Fruit fly (Drosophila melanogaster) Kc167 (cell line): ENCODE measurements around the gene Drs.

Experiments used
- Myc ChIP-seq: fragments of >200 bp; optimal IDR thresholded peaks from 2 replicates; lab custom pipeline; 2017; ENCODE audit warnings: missing external identifiers
- Sin3A ChIP-seq: fragments of >200 bp; optimal IDR thresholded peaks from 2 replicates; lab custom pipeline; 2018; ENCODE audit warnings: missing external identifiers
- h ChIP-seq: fragments of >200 bp; optimal IDR thresholded peaks from 3 replicates; lab custom pipeline; 2018; ENCODE audit warnings: missing external identifiers
- insv ChIP-seq: fragments of >200 bp; optimal IDR thresholded peaks from 3 replicates; lab custom pipeline; 2018; ENCODE audit warnings: missing external identifiers
- psq ChIP-seq: fragments of >200 bp; optimal IDR thresholded peaks from 2 replicates; lab custom pipeline; 2017; ENCODE audit warnings: missing external identifiers
- ttk ChIP-seq: sonication (Bioruptor generic); optimal IDR thresholded peaks from 2 replicates; lab custom pipeline; 2017; ENCODE audit warnings: missing external identifiers

Gene Drs

dm6 chr3L:3396056-3396455 lies 26.7 kb downstream of the Drs start:
- no peak for TF ChIP-seq Sin3A (lab: Kevin White, UChicago)

- TF ChIP-seq Myc (lab: Kevin White, UChicago), result no peak
These were observed 28.0 kb downstream of the Drs start for dm6 chr3L:3397309-3397821.

dm6 chr3L:3397849-3398248 lies 28.5 kb downstream of the Drs start:
- TF ChIP-seq Myc (lab: Kevin White, UChicago), result no peak
- no peak for TF ChIP-seq ttk
- TF ChIP-seq psq (lab: Kevin White, UChicago), result no peak
- no peak for TF ChIP-seq Sin3A (lab: Kevin White, UChicago)
- no peak for TF ChIP-seq h (lab: Kevin White, UChicago)
- no peak for TF ChIP-seq insv (lab: Kevin White, UChicago)

dm6 chr3L:3398496-3398895 lies 29.1 kb downstream of the Drs start:
- TF ChIP-seq insv (lab: Kevin White, UChicago) (no peak), h (lab: Kevin White, UChicago) (no peak)

- TF ChIP-seq Myc (lab: Kevin White, UChicago) (no peak), psq (lab: Kevin White, UChicago) (no peak), h (lab: Kevin White, UChicago) (no peak)
These were observed 30.0 kb downstream of the Drs start for dm6 chr3L:3399249-3399922.

dm6 chr3L:3399923-3400309 lies 30.6 kb downstream of the Drs start:
- TF ChIP-seq ttk (no peak), h (lab: Kevin White, UChicago) (no peak), Sin3A (lab: Kevin White, UChicago) (no peak), Myc (lab: Kevin White, UChicago) (no peak), insv (lab: Kevin White, UChicago) (no peak), psq (lab: Kevin White, UChicago) (no peak)

dm6 chr3L:3400555-3401198 lies 31.3 kb downstream of the Drs start:
- TF ChIP-seq psq (lab: Kevin White, UChicago) (no peak), Sin3A (lab: Kevin White, UChicago) (no peak), ttk (no peak), insv (lab: Kevin White, UChicago) (no peak), h (lab: Kevin White, UChicago) (no peak), Myc (lab: Kevin White, UChicago) (no peak)

dm6 chr3L:3405592-3405991 lies 36.2 kb downstream of the Drs start:
- no peak for TF ChIP-seq insv (lab: Kevin White, UChicago)
- TF ChIP-seq psq (lab: Kevin White, UChicago), result no peak
- no peak for TF ChIP-seq Sin3A (lab: Kevin White, UChicago)
- no peak for TF ChIP-seq ttk
- TF ChIP-seq Myc (lab: Kevin White, UChicago), result no peak
- no peak for TF ChIP-seq h (lab: Kevin White, UChicago)

- TF ChIP-seq Myc (lab: Kevin White, UChicago) (no peak), h (lab: Kevin White, UChicago) (no peak), psq (lab: Kevin White, UChicago) (no peak), Sin3A (lab: Kevin White, UChicago) (no peak), ttk (no peak), insv (lab: Kevin White, UChicago) (no peak)
These were observed 37.1 kb downstream of the Drs start for dm6 chr3L:3406307-3407061.

dm6 chr3L:3407481-3407880 lies 38.1 kb downstream of the Drs start:
- TF ChIP-seq psq (lab: Kevin White, UChicago), result no peak
- no peak for TF ChIP-seq Sin3A (lab: Kevin White, UChicago)
- no peak for TF ChIP-seq ttk
- no peak for TF ChIP-seq insv (lab: Kevin White, UChicago)
- no peak for TF ChIP-seq Myc (lab: Kevin White, UChicago)
- no peak for TF ChIP-seq h (lab: Kevin White, UChicago)

dm6 chr3L:3408231-3408630 lies 38.9 kb downstream of the Drs start:
- TF ChIP-seq ttk (no peak), psq (lab: Kevin White, UChicago) (no peak), Myc (lab: Kevin White, UChicago) (no peak), h (lab: Kevin White, UChicago) (no peak), insv (lab: Kevin White, UChicago) (no peak), Sin3A (lab: Kevin White, UChicago) (no peak)
